Worm (Caenorhabditis elegans) whole organism, L4 larva: Measurements from ENCODE around the gene madf-11.
A peak's percentile ranks its signal among the peaks of the same experiment; 100 is the strongest.

Experiments used
- F10B5.3 ChIP-seq: sonication (generic microtip); optimal IDR thresholded peaks from 2 replicates; lab custom pipeline; 2016; ENCODE audit warnings: mild to moderate bottlenecking, missing genetic modification characterization, missing compliant biosample characterization
- F37D6.2 ChIP-seq: sonication (generic microtip); optimal IDR thresholded peaks from 2 replicates; lab custom pipeline; 2016; ENCODE audit warnings: mild to moderate bottlenecking, missing genetic modification characterization, missing compliant biosample characterization
- F44E2.7 ChIP-seq: fragments of 200-800 bp; sonication (Bioruptor generic); IDR thresholded peaks from 2 replicates; pipeline ENCODE4 v2.1.2; 2022; ENCODE audit warnings: missing genetic modification characterization, missing compliant biosample characterization
- F49E8.2 ChIP-seq: sonication (generic microtip); optimal IDR thresholded peaks from 2 replicates; lab custom pipeline; 2016; ENCODE audit warnings: missing compliant biosample characterization, mild to moderate bottlenecking, missing genetic modification characterization, borderline replicate concordance
- R02D3.7 ChIP-seq: fragments of 150-350 bp; sonication (generic microtip); optimal IDR thresholded peaks from 3 replicates; lab custom pipeline; 2014; ENCODE audit warnings: missing biosample characterization, missing genetic modification characterization
- T26A8.4 ChIP-seq: fragments of 200-800 bp; sonication (Bioruptor generic); IDR thresholded peaks from 2 replicates; pipeline ENCODE4 v1.3.6; 2022; ENCODE audit warnings: missing genetic modification characterization, missing compliant biosample characterization
- Y105C5A.15 ChIP-seq: fragments of 200-800 bp; sonication (Bioruptor generic); IDR thresholded peaks from 2 replicates; pipeline ENCODE4 v1.3.6; 2022; ENCODE audit warnings: missing genetic modification characterization, missing compliant biosample characterization
- ZK337.2 ChIP-seq: fragments of 200-800 bp; sonication (Bioruptor generic); IDR thresholded peaks from 2 replicates; pipeline ENCODE4 v1.3.6; 2022; ENCODE audit warnings: missing genetic modification reagents, missing genetic modification characterization, missing compliant biosample characterization
- aha-1 ChIP-seq: fragments of 150-350 bp; peaks from one replicate; lab custom pipeline; 2014; ENCODE audit warnings: missing biosample characterization, missing genetic modification characterization
- ama-1 ChIP-seq: fragments of 150-350 bp; optimal IDR thresholded peaks from 2 replicates; lab custom pipeline; 2014; ENCODE audit warnings: inconsistent platforms, mixed read lengths
- attf-4 ChIP-seq: sonication (generic microtip); optimal IDR thresholded peaks from 3 replicates; lab custom pipeline; 2017; ENCODE audit warnings: missing biosample characterization, missing genetic modification characterization
- ceh-44 ChIP-seq: fragments of 200-800 bp; sonication (Bioruptor generic); IDR thresholded peaks from 2 replicates; pipeline ENCODE4 v1.3.6; 2022; ENCODE audit warnings: missing genetic modification reagents, missing genetic modification characterization, missing compliant biosample characterization
- daf-12 ChIP-seq: fragments of 150-350 bp; optimal IDR thresholded peaks from 2 replicates; lab custom pipeline; 2014; ENCODE audit warnings: missing biosample characterization, missing genetic modification reagents, missing genetic modification characterization
- daf-16 ChIP-seq, 3 experiments: sonication (generic microtip); optimal IDR thresholded peaks; 2 replicates each; lab custom pipeline; 2016 to 2017; ENCODE audit warnings: missing genetic modification characterization in 3 of 3, missing genetic modification reagents in 3 of 3, mild to moderate bottlenecking in 2 of 3, missing compliant biosample characterization in 2 of 3, missing biosample characterization in 1 of 3, moderate library complexity in 1 of 3
- dmd-9 ChIP-seq: fragments of 200-800 bp; sonication (Bioruptor generic); IDR thresholded peaks from 2 replicates; pipeline ENCODE4 v1.3.6; 2022; ENCODE audit warnings: missing genetic modification reagents, missing genetic modification characterization, missing compliant biosample characterization
- dpl-1 ChIP-seq: fragments of 150-350 bp; optimal IDR thresholded peaks from 2 replicates; lab custom pipeline; 2014; ENCODE audit warnings: missing biosample characterization, missing genetic modification reagents, missing genetic modification characterization
- duxl-1 ChIP-seq: sonication (generic microtip); optimal IDR thresholded peaks from 2 replicates; lab custom pipeline; 2016; ENCODE audit warnings: mild to moderate bottlenecking, missing genetic modification characterization, moderate library complexity, missing compliant biosample characterization; ENCODE audit not compliant: poor library complexity
- hlh-11 ChIP-seq: fragments of 200-800 bp; sonication (Bioruptor generic); optimal IDR thresholded peaks from 2 replicates; lab custom pipeline; 2018; ENCODE audit warnings: mild to moderate bottlenecking, missing genetic modification characterization, missing compliant biosample characterization
- jun-1 ChIP-seq: fragments of 150-350 bp; optimal IDR thresholded peaks from 2 replicates; lab custom pipeline; 2014; ENCODE audit warnings: missing biosample characterization, missing genetic modification reagents, missing genetic modification characterization
- lim-7 ChIP-seq: fragments of 200-800 bp; sonication (Bioruptor generic); IDR thresholded peaks from 2 replicates; pipeline ENCODE4 v1.3.6; 2022; ENCODE audit warnings: missing genetic modification characterization, missing compliant biosample characterization
- lin-1 ChIP-seq: fragments of 200-800 bp; sonication (Bioruptor generic); IDR thresholded peaks from 2 replicates; pipeline ENCODE4 v1.3.6; 2022; ENCODE audit warnings: missing genetic modification reagents, missing genetic modification characterization, missing compliant biosample characterization
- lir-3 ChIP-seq: sonication (generic microtip); optimal IDR thresholded peaks from 2 replicates; lab custom pipeline; 2016; ENCODE audit warnings: mild to moderate bottlenecking, missing genetic modification characterization, missing compliant biosample characterization
- lsy-2 ChIP-seq, 2 experiments: fragments of 150-350 bp in 1 of 2; sonication (generic microtip) in 1 of 2; optimal IDR thresholded peaks; 2 replicates each; lab custom pipeline; 2014 to 2017; ENCODE audit warnings: missing biosample characterization in 2 of 2, missing genetic modification characterization in 2 of 2
- mdl-1 ChIP-seq, 2 experiments: fragments of 150-350 bp in 1 of 2; sonication (generic microtip) in 1 of 2; optimal IDR thresholded peaks; 2 replicates each; lab custom pipeline; 2014 to 2017; ENCODE audit warnings: missing biosample characterization in 2 of 2, missing genetic modification characterization in 2 of 2
- mxl-3 ChIP-seq: fragments of 200-800 bp; sonication (Bioruptor generic); optimal IDR thresholded peaks from 2 replicates; lab custom pipeline; 2018; ENCODE audit warnings: mild to moderate bottlenecking, missing genetic modification characterization, missing compliant biosample characterization
- nhr-25 ChIP-seq: sonication (generic microtip); optimal IDR thresholded peaks from 2 replicates; lab custom pipeline; 2017; ENCODE audit warnings: missing genetic modification characterization, mild to moderate bottlenecking, missing compliant biosample characterization, antibody characterized with exemption, moderate library complexity, borderline replicate concordance; ENCODE audit not compliant: insufficient read depth
- nhr-28 ChIP-seq: fragments of 150-350 bp; optimal IDR thresholded peaks from 2 replicates; lab custom pipeline; 2014; ENCODE audit warnings: missing biosample characterization, missing genetic modification characterization
- nhr-6 ChIP-seq: fragments of 150-350 bp; optimal IDR thresholded peaks from 2 replicates; lab custom pipeline; 2014; ENCODE audit warnings: missing biosample characterization, missing genetic modification characterization
- nhr-77 ChIP-seq: fragments of 150-350 bp; optimal IDR thresholded peaks from 2 replicates; lab custom pipeline; 2014; ENCODE audit warnings: missing biosample characterization, missing genetic modification characterization
- pqm-1 ChIP-seq: sonication (generic microtip); optimal IDR thresholded peaks from 2 replicates; lab custom pipeline; 2017; ENCODE audit warnings: missing biosample characterization, missing genetic modification characterization
- rbr-2 ChIP-seq: sonication (generic microtip); optimal IDR thresholded peaks from 2 replicates; lab custom pipeline; 2016; ENCODE audit warnings: missing genotype, missing genetic modification characterization, missing compliant biosample characterization
- set-16 ChIP-seq: fragments of 200-800 bp; sonication (Bioruptor generic); IDR thresholded peaks from 2 replicates; pipeline ENCODE4 v1.3.6; 2022; ENCODE audit warnings: missing genetic modification reagents, missing genetic modification characterization, missing compliant biosample characterization
- spr-3 ChIP-seq: fragments of 200-800 bp; sonication (Bioruptor generic); optimal IDR thresholded peaks from 2 replicates; lab custom pipeline; 2018; ENCODE audit warnings: mild to moderate bottlenecking, missing genetic modification characterization, missing compliant biosample characterization
- tag-97 ChIP-seq: fragments of 200-800 bp; sonication (Bioruptor generic); IDR thresholded peaks from 2 replicates; pipeline ENCODE4 v1.3.6; 2022; ENCODE audit warnings: missing genetic modification characterization, missing compliant biosample characterization
- tra-1 ChIP-seq: fragments of 200-800 bp; sonication (Bioruptor generic); IDR thresholded peaks from 2 replicates; pipeline ENCODE4 v1.3.6; 2022; ENCODE audit warnings: missing genetic modification reagents, missing genetic modification characterization, missing compliant biosample characterization
- unc-130 ChIP-seq: sonication (generic microtip); optimal IDR thresholded peaks from 2 replicates; lab custom pipeline; 2016; ENCODE audit warnings: missing genetic modification reagents, missing genetic modification characterization, missing compliant biosample characterization
- unc-62 ChIP-seq, 3 experiments: fragments of 150-350 bp in 1 of 3; sonication (generic microtip); optimal IDR thresholded peaks in 2 of 3; peaks in 1 of 3; 1 replicate in 1 of 3; 2 replicates in 2 of 3; lab custom pipeline; 2014 to 2017; ENCODE audit warnings: missing biosample characterization in 3 of 3, missing genetic modification characterization in 3 of 3, missing genetic modification reagents in 3 of 3, missing genotype in 1 of 3
- zip-2 ChIP-seq: fragments of 150-350 bp; optimal IDR thresholded peaks from 2 replicates; lab custom pipeline; 2014; ENCODE audit warnings: missing biosample characterization, missing genetic modification characterization
- ztf-11 ChIP-seq: fragments of 150-350 bp; optimal IDR thresholded peaks from 2 replicates; lab custom pipeline; 2014; ENCODE audit warnings: missing biosample characterization, missing genetic modification characterization
- ztf-7 ChIP-seq: fragments of 150-350 bp; optimal IDR thresholded peaks from 2 replicates; lab custom pipeline; 2014; ENCODE audit warnings: missing biosample characterization, missing genetic modification characterization

madf-11 gene

ce11 chrIII:5565699-5566098, 37.6 kb downstream of the madf-11 start:
- TF ChIP-seq pqm-1 (tag; lab: Kevin White, UChicago) (no peak), mdl-1 (tag; optimal IDR thresholded peaks at IDR 0.05; lab: Kevin White, UChicago) (no peak), dpl-1 (GFP tag; lab: Kevin White, UChicago) (no peak), F44E2.7 (GFP tag; lab: Robert Waterston, UW) (no peak), tag-97 (GFP tag; lab: Robert Waterston, UW) (no peak), F49E8.2 (tag; lab: Kevin White, UChicago) (no peak), R02D3.7 (tag; lab: Kevin White, UChicago) (no peak), zip-2 (tag; lab: Kevin White, UChicago) (no peak), F10B5.3 (tag; lab: Kevin White, UChicago) (no peak), lir-3 (tag; lab: Kevin White, UChicago) (no peak), ama-1 (lab: Kevin White, UChicago) (no peak), lin-1 (GFP tag; lab: Robert Waterston, UW) (no peak), spr-3 (GFP tag; lab: Kevin White, UChicago) (no peak), rbr-2 (tag; lab: Kevin White, UChicago) (no peak), ztf-11 (tag; lab: Kevin White, UChicago) (no peak)

- TF ChIP-seq unc-62 (GFP tag; optimal IDR thresholded peaks at IDR 0.05 in 1 of 2; lab: Kevin White, UChicago), result no peak
- TF ChIP-seq unc-62 (tag; optimal IDR thresholded peaks at IDR 0.05; lab: Kevin White, UChicago), result no peak
- TF ChIP-seq mdl-1 (tag; optimal IDR thresholded peaks at IDR 0.05; lab: Kevin White, UChicago), result no peak
- TF ChIP-seq nhr-28 (tag; lab: Kevin White, UChicago), result no peak
- TF ChIP-seq daf-16 (GFP tag; optimal IDR thresholded peaks at IDR 0.05; lab: Kevin White, UChicago), result no peak
- TF ChIP-seq daf-16 (tag; optimal IDR thresholded peaks at IDR 0.05; lab: Kevin White, UChicago), result no peak
- no peak for TF ChIP-seq jun-1 (tag; lab: Kevin White, UChicago)
- TF ChIP-seq daf-12 (tag; lab: Kevin White, UChicago), result no peak
- TF ChIP-seq Y105C5A.15, result no peak
- TF ChIP-seq T26A8.4 (GFP tag; lab: Robert Waterston, UW), result no peak
- no peak for TF ChIP-seq F37D6.2 (tag; lab: Kevin White, UChicago)
- TF ChIP-seq nhr-6, result no peak
- TF ChIP-seq mxl-3 (GFP tag; lab: Kevin White, UChicago), result no peak
- TF ChIP-seq hlh-11 (tag; lab: Kevin White, UChicago), result peak; percentile 36
- TF ChIP-seq lim-7 (GFP tag; lab: Robert Waterston, UW), result 0 out of 2 replicates have a peak, but pooled peaks have one; percentile 16
- TF ChIP-seq nhr-25 (tag; lab: Kevin White, UChicago), result no peak
- TF ChIP-seq ztf-7 (tag; lab: Kevin White, UChicago), result no peak
- peak; percentile 20 for TF ChIP-seq aha-1 (tag; lab: Kevin White, UChicago)
- TF ChIP-seq nhr-77 (tag; lab: Kevin White, UChicago), result no peak
- peak; percentile 43; the same call in 1 of the 2 replicates for TF ChIP-seq set-16 (GFP tag; lab: Robert Waterston, UW)
- TF ChIP-seq duxl-1 (tag; lab: Kevin White, UChicago), result no peak
- no peak for TF ChIP-seq ceh-44 (GFP tag; lab: Robert Waterston, UW)
- TF ChIP-seq ZK337.2 (GFP tag; lab: Robert Waterston, UW), result 0 out of 2 replicates have a peak, but pooled peaks have one; percentile 15
- no peak for TF ChIP-seq dmd-9 (GFP tag; lab: Robert Waterston, UW)
- TF ChIP-seq unc-130 (GFP tag; lab: Kevin White, UChicago), result no peak
- no peak for TF ChIP-seq lsy-2 (tag; optimal IDR thresholded peaks at IDR 0.05; lab: Kevin White, UChicago)
- no peak for TF ChIP-seq attf-4 (tag; lab: Kevin White, UChicago)
- TF ChIP-seq tra-1 (GFP tag; lab: Robert Waterston, UW), result no peak
Measured at ce11 chrIII:5564799-5565198, 38.5 kb downstream of the madf-11 start, which contains the start of gene mlc-3. TSS of gene mlc-3 (plus strand) at chrIII:5565025.
